Worm (Caenorhabditis elegans): ENCODE results near the gene ugt-8.

- TF ChIP-seq F49E8.2 (tag; optimal IDR thresholded peaks at IDR 0.05; ENCODE audit: insufficient read depth), result no peak
- TF ChIP-seq pbrm-1 (GFP tag; IDR thresholded peaks at IDR 0.05), result no peak
- TF ChIP-seq Y56A3A.18 (GFP tag; IDR thresholded peaks at IDR 0.05), result no peak
- TF ChIP-seq nhr-120 (GFP tag; IDR thresholded peaks at IDR 0.05), result no peak
- TF ChIP-seq cebp-2 (GFP tag; IDR thresholded peaks at IDR 0.05), result no peak
- TF ChIP-seq nfya-1 (tag; optimal IDR thresholded peaks at IDR 0.05; ENCODE audit: borderline replicate concordance, insufficient read depth), result no peak
- TF ChIP-seq K11D2.4 (GFP tag; IDR thresholded peaks at IDR 0.05), result no peak
- no peak for TF ChIP-seq mel-28 (tag; optimal IDR thresholded peaks at IDR 0.05; ENCODE audit: borderline replicate concordance)
- TF ChIP-seq ama-1 (optimal IDR thresholded peaks at IDR 0.05), result no peak
- no peak for TF ChIP-seq ama-1 (GFP tag; optimal IDR thresholded peaks at IDR 0.05)
- TF ChIP-seq sptf-2 (GFP tag; optimal IDR thresholded peaks at IDR 0.05), result no peak
- TF ChIP-seq dpff-1 (tag; optimal IDR thresholded peaks at IDR 0.05), result no peak
- no peak for TF ChIP-seq tbx-9 (tag; optimal IDR thresholded peaks at IDR 0.05; ENCODE audit: borderline replicate concordance)
Measured at ce11 chrV:4895744-4896143, 8.0 kb upstream of the ugt-8 start, which contains the start of gene ugt-9.

All from whole organism, young adult.